Worm (Caenorhabditis elegans) whole organism, late embryonic: ENCODE data around the gene C29F9.5.
"Not testable (repeated sequence)": the region's sequence is repeated elsewhere in the genome, so short reads cannot be mapped to it uniquely, and the experiment has no call there.

Source experiments
- K09A11.1 ChIP-seq: sonication (generic microtip); optimal IDR thresholded peaks from 2 replicates; lab custom pipeline; 2017; ENCODE audit warnings: antibody characterized with exemption, mild to moderate bottlenecking, missing genetic modification characterization, missing compliant biosample characterization; ENCODE audit not compliant: insufficient read depth
- T23F11.4 ChIP-seq: fragments of 200-800 bp; sonication (Bioruptor generic); optimal IDR thresholded peaks from 2 replicates; lab custom pipeline; 2018; ENCODE audit warnings: mild to moderate bottlenecking, missing genetic modification characterization, missing compliant biosample characterization
- Y22D7AL.16 ChIP-seq: sonication (generic microtip); optimal IDR thresholded peaks from 2 replicates; lab custom pipeline; 2016; ENCODE audit warnings: missing genetic modification characterization, missing compliant biosample characterization
- ama-1 ChIP-seq: fragments of 150-350 bp; optimal IDR thresholded peaks from 2 replicates; lab custom pipeline; 2014
- ceh-18 ChIP-seq: sonication (generic microtip); optimal IDR thresholded peaks from 2 replicates; lab custom pipeline; 2016; ENCODE audit warnings: missing genetic modification characterization, missing compliant biosample characterization
- ceh-2 ChIP-seq: sonication (generic microtip); optimal IDR thresholded peaks from 2 replicates; lab custom pipeline; 2016; ENCODE audit warnings: missing genotype, missing genetic modification characterization, missing compliant biosample characterization
- ceh-22 ChIP-seq: sonication (generic microtip); optimal IDR thresholded peaks from 2 replicates; lab custom pipeline; 2017; ENCODE audit warnings: missing biosample characterization, missing genetic modification characterization
- ceh-30 ChIP-seq: fragments of 150-350 bp; optimal IDR thresholded peaks from 2 replicates; lab custom pipeline; 2014; ENCODE audit warnings: missing biosample characterization, missing genetic modification characterization
- ceh-31 ChIP-seq: sonication (generic microtip); optimal IDR thresholded peaks from 2 replicates; lab custom pipeline; 2016; ENCODE audit warnings: missing genetic modification characterization, missing compliant biosample characterization
- ceh-34 ChIP-seq: sonication (generic microtip); optimal IDR thresholded peaks from 2 replicates; lab custom pipeline; 2016; ENCODE audit warnings: mild to moderate bottlenecking, missing genetic modification characterization, missing compliant biosample characterization
- ceh-45 ChIP-seq: fragments of 200-800 bp; sonication (Bioruptor generic); IDR thresholded peaks from 2 replicates; pipeline ENCODE4 v1.3.6; 2022; ENCODE audit warnings: missing genetic modification reagents, missing genetic modification characterization, missing compliant biosample characterization
- ceh-9 ChIP-seq: sonication (generic microtip); optimal IDR thresholded peaks from 2 replicates; lab custom pipeline; 2016; ENCODE audit warnings: mild to moderate bottlenecking, missing genetic modification characterization, inconsistent platforms, missing compliant biosample characterization
- che-1 ChIP-seq: sonication (generic microtip); optimal IDR thresholded peaks from 2 replicates; lab custom pipeline; 2016; ENCODE audit warnings: mild to moderate bottlenecking, missing genetic modification characterization, missing compliant biosample characterization
- dmd-4 ChIP-seq: sonication (generic microtip); optimal IDR thresholded peaks from 2 replicates; lab custom pipeline; 2016; ENCODE audit warnings: borderline replicate concordance, missing genetic modification characterization, missing compliant biosample characterization
- elt-2 ChIP-seq: sonication (generic microtip); optimal IDR thresholded peaks from 2 replicates; lab custom pipeline; 2016; ENCODE audit warnings: missing genetic modification reagents, missing genetic modification characterization, missing compliant biosample characterization
- eyg-1 ChIP-seq: sonication (generic microtip); optimal IDR thresholded peaks from 2 replicates; lab custom pipeline; 2016; ENCODE audit warnings: missing genotype, missing genetic modification characterization, missing compliant biosample characterization
- fax-1 ChIP-seq: sonication (generic microtip); optimal IDR thresholded peaks from 2 replicates; lab custom pipeline; 2016; ENCODE audit warnings: missing genotype, missing genetic modification characterization, missing compliant biosample characterization
- fkh-10 ChIP-seq: fragments of 150-350 bp; optimal IDR thresholded peaks from 2 replicates; lab custom pipeline; 2014; ENCODE audit warnings: missing biosample characterization, missing genetic modification reagents, missing genetic modification characterization
- fkh-6 ChIP-seq: sonication (generic microtip); optimal IDR thresholded peaks from 2 replicates; lab custom pipeline; 2016; ENCODE audit warnings: missing genetic modification characterization, missing compliant biosample characterization
- hlh-13 ChIP-seq: fragments of 200-800 bp; sonication (Bioruptor generic); optimal IDR thresholded peaks from 2 replicates; lab custom pipeline; 2018; ENCODE audit warnings: mild to moderate bottlenecking, missing genetic modification characterization, missing compliant biosample characterization
- hlh-30 ChIP-seq: sonication (generic microtip); optimal IDR thresholded peaks from 2 replicates; lab custom pipeline; 2017; ENCODE audit warnings: antibody characterized with exemption, missing genetic modification characterization, missing compliant biosample characterization; ENCODE audit not compliant: insufficient read depth
- hlh-6 ChIP-seq: sonication (generic microtip); optimal IDR thresholded peaks from 2 replicates; lab custom pipeline; 2016; ENCODE audit warnings: missing genotype, missing genetic modification characterization, missing compliant biosample characterization
- lim-6 ChIP-seq: sonication (generic microtip); optimal IDR thresholded peaks from 2 replicates; lab custom pipeline; 2016; ENCODE audit warnings: missing genetic modification characterization, missing compliant biosample characterization
- lin-11 ChIP-seq: fragments of 200-800 bp; sonication (Bioruptor generic); optimal IDR thresholded peaks from 2 replicates; lab custom pipeline; 2018; ENCODE audit warnings: mild to moderate bottlenecking, missing genetic modification characterization, missing compliant biosample characterization
- madf-2 ChIP-seq: sonication (generic microtip); optimal IDR thresholded peaks from 2 replicates; lab custom pipeline; 2017; ENCODE audit warnings: missing genetic modification characterization, missing compliant biosample characterization
- nfya-1 ChIP-seq: sonication (generic microtip); optimal IDR thresholded peaks from 2 replicates; lab custom pipeline; 2017; ENCODE audit warnings: missing genetic modification characterization, mild to moderate bottlenecking, missing compliant biosample characterization, antibody characterized with exemption, moderate library complexity
- nhr-11 ChIP-seq: fragments of 150-350 bp; optimal IDR thresholded peaks from 2 replicates; lab custom pipeline; 2014; ENCODE audit warnings: missing biosample characterization, missing genetic modification characterization
- odd-2 ChIP-seq: sonication (generic microtip); optimal IDR thresholded peaks from 2 replicates; lab custom pipeline; 2017; ENCODE audit warnings: antibody characterized with exemption, mild to moderate bottlenecking, missing genetic modification characterization, missing compliant biosample characterization
- pag-3 ChIP-seq: sonication (generic microtip); optimal IDR thresholded peaks from 2 replicates; lab custom pipeline; 2016; ENCODE audit warnings: missing compliant biosample characterization, missing genetic modification characterization, borderline replicate concordance
- pat-9 ChIP-seq: fragments of 200-800 bp; sonication (Bioruptor generic); optimal IDR thresholded peaks from 2 replicates; lab custom pipeline; 2018; ENCODE audit warnings: mild to moderate bottlenecking, missing genetic modification characterization, moderate library complexity, missing compliant biosample characterization
- pha-4 ChIP-seq: fragments of 150-350 bp; optimal IDR thresholded peaks from 2 replicates; lab custom pipeline; 2018; ENCODE audit warnings: missing biosample characterization, missing genetic modification reagents, missing genetic modification characterization
- pqm-1 ChIP-seq: sonication (generic microtip); optimal IDR thresholded peaks from 2 replicates; lab custom pipeline; 2016; ENCODE audit warnings: missing genetic modification characterization, missing compliant biosample characterization
- sox-2 ChIP-seq: fragments of 200-800 bp; sonication (Bioruptor generic); IDR thresholded peaks from 2 replicates; pipeline ENCODE4 v1.3.6; 2022; ENCODE audit warnings: missing genetic modification reagents, missing genetic modification characterization, missing compliant biosample characterization
- tbx-7 ChIP-seq: sonication (generic microtip); optimal IDR thresholded peaks from 2 replicates; lab custom pipeline; 2016; ENCODE audit warnings: missing genotype, missing genetic modification characterization, missing compliant biosample characterization
- unc-3 ChIP-seq, 2 experiments: fragments of 200-800 bp in 1 of 2; sonication (Bioruptor generic) in 1 of 2; sonication (generic microtip) in 1 of 2; conservative IDR thresholded peaks in 1 of 2; optimal IDR thresholded peaks in 1 of 2; 2 replicates each; pipeline versions ENCODE4 v1.3.6 to Lab custom; 2016 to 2022; ENCODE audit warnings: missing compliant biosample characterization in 2 of 2, missing genetic modification characterization in 2 of 2, missing genetic modification reagents in 1 of 2

C29F9.5 gene

DNA sequence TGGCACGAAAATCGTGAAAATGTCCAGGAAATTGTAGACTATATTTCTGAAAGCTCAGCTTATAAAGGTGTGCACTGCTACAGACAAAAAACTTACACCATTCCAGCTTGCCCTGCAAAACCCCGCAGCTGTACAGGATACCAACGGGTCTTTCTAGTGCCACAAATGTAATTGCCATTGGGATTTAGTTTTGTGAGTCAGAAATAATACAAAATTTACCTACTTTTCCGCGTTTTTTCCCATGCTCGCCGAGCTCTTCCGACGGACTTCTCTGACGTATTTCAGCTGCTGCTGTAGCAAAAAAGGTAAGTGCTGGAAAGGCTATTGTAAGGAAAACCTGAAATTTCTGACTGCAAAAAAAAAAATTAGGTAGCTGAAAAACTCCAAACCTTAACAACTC lies 20.3 kb upstream of the C29F9.5 start, which contains the start of gene C29F9.8:
Gene C29F9.8, minus strand, starts transcription at position 101 of the 400 bp plus-strand sequence.
- TF ChIP-seq ceh-45; ceh-30 (tag; lab: Kevin White, UChicago); madf-2 (tag; lab: Kevin White, UChicago): not testable (repeated sequence)
- TF ChIP-seq, all 69 proteins: peak for 0; not testable (repeated sequence) for 69

DNA sequence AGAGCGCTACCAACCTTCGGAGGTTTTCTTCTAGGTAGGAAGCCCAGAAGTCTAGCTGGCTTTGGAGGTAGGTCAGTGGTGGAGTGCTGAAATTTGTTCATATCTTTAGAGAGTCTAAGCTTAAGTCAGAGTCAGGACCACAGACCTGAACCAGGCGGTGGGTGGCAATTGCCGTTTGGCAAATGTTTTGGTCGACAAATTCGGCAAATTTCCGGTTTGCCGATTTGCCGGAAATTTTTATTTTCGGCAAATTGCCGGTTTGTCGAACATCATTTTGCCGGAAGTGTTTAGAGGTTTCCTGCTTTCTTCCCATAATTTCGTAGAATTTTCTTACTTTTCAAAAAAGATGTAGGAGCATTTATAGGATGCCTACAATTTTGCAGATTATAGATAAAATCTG lies 18.5 kb upstream of the C29F9.5 start, which contains the start of gene C29F9.9:
Gene C29F9.9, minus strand, starts transcription at position 101 of the 400 bp plus-strand sequence.
- TF ChIP-seq nfya-1, lim-6, nhr-11 (tag; lab: Kevin White, UChicago): not testable (repeated sequence)
- TF ChIP-seq, all 69 proteins: peak for 0; not testable (repeated sequence) for 69

DNA sequence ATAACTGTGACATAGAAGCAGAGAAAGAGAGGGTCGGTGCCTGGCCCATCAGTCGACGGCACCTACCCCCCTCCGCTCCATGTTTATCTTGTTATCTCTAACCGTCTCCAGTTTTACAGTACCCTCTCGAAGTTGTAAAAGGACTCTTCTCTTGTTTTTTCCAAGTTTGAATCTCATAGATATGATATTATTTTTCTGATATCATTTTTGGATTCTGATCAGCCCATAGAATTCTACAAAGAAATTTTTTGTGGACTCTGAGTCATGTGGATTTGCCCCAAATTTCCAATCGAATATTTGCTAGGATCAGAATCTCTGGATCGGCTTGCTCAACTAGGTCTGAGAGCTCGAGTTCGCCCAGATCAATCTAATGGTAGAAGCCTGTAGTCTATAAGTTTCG lies 2.7 kb upstream of the C29F9.5 start, which contains the start of gene C29F9.6:
Gene C29F9.6, plus strand, starts transcription at position 301 of the 400 bp plus-strand sequence.
- TF ChIP-seq K09A11.1 (no peak), sox-2 (GFP tag; lab: Robert Waterston, UW) (no peak), ceh-31 (tag; lab: Kevin White, UChicago) (no peak), pha-4 (no peak), eyg-1 (no peak), nhr-11 (tag; lab: Kevin White, UChicago) (no peak), odd-2 (no peak), ceh-34 (tag; lab: Kevin White, UChicago) (no peak), ceh-22 (no peak), pat-9 (tag; lab: Kevin White, UChicago) (no peak), hlh-13 (no peak), ceh-2 (tag; lab: Kevin White, UChicago) (no peak), fax-1 (tag; lab: Kevin White, UChicago) (no peak), tbx-7 (tag; lab: Kevin White, UChicago) (no peak), T23F11.4 (GFP tag; lab: Kevin White, UChicago) (no peak), hlh-6 (no peak), che-1 (tag; lab: Kevin White, UChicago) (no peak), nfya-1 (tag; lab: Kevin White, UChicago) (no peak), ceh-9 (tag; lab: Kevin White, UChicago) (no peak)

DNA sequence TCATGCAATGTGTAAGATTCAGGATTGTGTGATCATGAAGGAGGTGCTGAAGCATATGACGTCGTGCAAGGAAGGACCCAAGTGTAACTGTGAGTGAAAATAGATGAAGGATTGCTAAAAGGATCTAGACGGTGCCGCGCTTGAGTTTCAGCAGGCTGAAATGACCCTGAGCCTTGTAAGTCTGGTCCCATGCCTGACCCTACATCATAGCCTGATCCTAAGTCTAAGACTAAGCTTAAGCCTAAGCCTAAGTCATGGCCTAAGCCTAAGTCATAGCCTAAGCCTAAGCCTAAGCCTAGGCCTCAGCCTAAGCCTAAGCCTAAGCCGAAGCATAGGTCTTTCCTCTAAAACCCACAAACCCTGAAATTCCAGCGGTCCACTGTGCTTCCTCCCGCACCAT lies 547 bp downstream of the C29F9.5 start:
- TF ChIP-seq lim-6 (tag; lab: Kevin White, UChicago) (no peak), fkh-6 (tag; lab: Kevin White, UChicago) (no peak), pag-3 (tag; lab: Kevin White, UChicago) (no peak), Y22D7AL.16 (tag; lab: Kevin White, UChicago) (no peak), lin-11 (tag; lab: Kevin White, UChicago) (no peak), nfya-1 (tag; lab: Kevin White, UChicago) (no peak), elt-2 (tag; lab: Kevin White, UChicago) (no peak), pqm-1 (tag; lab: Kevin White, UChicago) (no peak), ceh-18 (tag; lab: Kevin White, UChicago) (no peak), fkh-10 (GFP tag; lab: Kevin White, UChicago) (no peak), ama-1 (no peak), unc-3 (GFP tag; conservative IDR thresholded peaks at IDR 0.05; lab: Robert Waterston, UW) (no peak), unc-3 (tag; optimal IDR thresholded peaks at IDR 0.05; lab: Kevin White, UChicago) (no peak), dmd-4 (tag; lab: Kevin White, UChicago) (no peak), hlh-30 (no peak), fax-1 (tag; lab: Kevin White, UChicago) (no peak)
